Fruit fly (Drosophila melanogaster) whole organism, embryonic: ENCODE data around the gene CG7551.

Experiments
- CG1024 ChIP-seq: fragments of 200-800 bp; sonication (Bioruptor generic); IDR thresholded peaks from 2 replicates; pipeline ENCODE4 v1.3.6; 2022; ENCODE audit warnings: missing biosample characterization, missing genetic modification characterization
- CG11398 ChIP-seq: fragments of 200-800 bp; sonication (Bioruptor generic); optimal IDR thresholded peaks from 2 replicates; lab custom pipeline; 2016; ENCODE audit warnings: missing biosample characterization, missing genetic modification characterization
- CG13123 ChIP-seq: fragments of 200-800 bp; sonication (Bioruptor generic); optimal IDR thresholded peaks from 2 replicates; lab custom pipeline; 2016; ENCODE audit warnings: missing biosample characterization, missing genetic modification characterization
- CG1529 ChIP-seq: fragments of 200-800 bp; sonication (Bioruptor generic); optimal IDR thresholded peaks from 3 replicates; lab custom pipeline; 2018; ENCODE audit warnings: missing biosample characterization, missing genetic modification characterization
- CG17361 ChIP-seq: fragments of 200-800 bp; sonication (Bioruptor generic); IDR thresholded peaks from 3 replicates; pipeline ENCODE4 v1.3.6; 2022; ENCODE audit warnings: missing biosample characterization, missing genetic modification characterization
- CG17802 ChIP-seq: fragments of 200-800 bp; sonication (Bioruptor generic); optimal IDR thresholded peaks from 2 replicates; lab custom pipeline; 2018; ENCODE audit warnings: missing biosample characterization, mild to moderate bottlenecking, missing genetic modification characterization, moderate library complexity
- CG1792 ChIP-seq: fragments of 200-800 bp; sonication (Bioruptor generic); optimal IDR thresholded peaks from 2 replicates; lab custom pipeline; 2016; ENCODE audit warnings: missing biosample characterization, missing genetic modification characterization
- CG30403 ChIP-seq: fragments of 200-800 bp; sonication (Bioruptor generic); optimal IDR thresholded peaks from 3 replicates; lab custom pipeline; 2016; ENCODE audit warnings: missing biosample characterization, missing genetic modification characterization
- CG30431 ChIP-seq: fragments of 200-800 bp; sonication (Bioruptor generic); optimal IDR thresholded peaks from 2 replicates; lab custom pipeline; 2017; ENCODE audit warnings: missing biosample characterization, missing genetic modification characterization
- CG3065 ChIP-seq: fragments of 200-800 bp; sonication (Bioruptor generic); optimal IDR thresholded peaks from 2 replicates; lab custom pipeline; 2016; ENCODE audit warnings: missing biosample characterization, missing genetic modification characterization
- CG33213 ChIP-seq: fragments of 200-800 bp; sonication (Bioruptor generic); optimal IDR thresholded peaks from 3 replicates; lab custom pipeline; 2016; ENCODE audit warnings: missing biosample characterization, missing genetic modification characterization
- CG34224 ChIP-seq: fragments of 200-800 bp; sonication (Bioruptor generic); IDR thresholded peaks from 3 replicates; pipeline ENCODE4 v1.3.6; 2022; ENCODE audit warnings: missing biosample characterization, missing genetic modification characterization; ENCODE audit not compliant: partially characterized antibody
- CG3995 ChIP-seq: fragments of 200-800 bp; sonication (Bioruptor generic); optimal IDR thresholded peaks from 3 replicates; lab custom pipeline; 2016; ENCODE audit warnings: missing biosample characterization, missing genetic modification characterization
- CG4360 ChIP-seq: fragments of 200-800 bp; sonication (Bioruptor generic); IDR thresholded peaks from 2 replicates; pipeline ENCODE4 v1.3.6; 2022; ENCODE audit warnings: missing biosample characterization, missing genetic modification characterization
- CG4854 ChIP-seq: fragments of 200-800 bp; sonication (Bioruptor generic); optimal IDR thresholded peaks from 2 replicates; lab custom pipeline; 2016; ENCODE audit warnings: missing biosample characterization, missing genetic modification characterization, inconsistent platforms
- CG9609 ChIP-seq: fragments of 200-800 bp; sonication (Bioruptor generic); optimal IDR thresholded peaks from 3 replicates; lab custom pipeline; 2016; ENCODE audit warnings: missing biosample characterization, missing genetic modification characterization
- CG9727 ChIP-seq: fragments of 200-800 bp; sonication (Bioruptor generic); optimal IDR thresholded peaks from 3 replicates; lab custom pipeline; 2017; ENCODE audit warnings: missing biosample characterization, mild to moderate bottlenecking, missing genetic modification characterization
- CG9876 ChIP-seq: fragments of 200-800 bp; sonication (Bioruptor generic); optimal IDR thresholded peaks from 2 replicates; lab custom pipeline; 2016; ENCODE audit warnings: missing biosample characterization, missing genetic modification characterization
- CrebB ChIP-seq: fragments of 200-800 bp; sonication (Bioruptor generic); optimal IDR thresholded peaks from 3 replicates; lab custom pipeline; 2018; ENCODE audit warnings: missing biosample characterization, mild to moderate bottlenecking, missing genetic modification characterization
- D19B ChIP-seq: fragments of 200-800 bp; sonication (Bioruptor generic); optimal IDR thresholded peaks from 2 replicates; lab custom pipeline; 2017; ENCODE audit warnings: missing biosample characterization, mild to moderate bottlenecking, missing genetic modification characterization
- Dip3 ChIP-seq: fragments of 200-800 bp; sonication (Bioruptor generic); optimal IDR thresholded peaks from 3 replicates; lab custom pipeline; 2016; ENCODE audit warnings: missing biosample characterization, missing genetic modification characterization
- Fer1 ChIP-seq: fragments of 200-800 bp; sonication (Bioruptor generic); optimal IDR thresholded peaks from 2 replicates; lab custom pipeline; 2017; ENCODE audit warnings: missing biosample characterization, mild to moderate bottlenecking, missing genetic modification characterization
- HHEX ChIP-seq: fragments of 200-800 bp; sonication (Bioruptor generic); optimal IDR thresholded peaks from 3 replicates; lab custom pipeline; 2017; ENCODE audit warnings: missing biosample characterization, mild to moderate bottlenecking, missing genetic modification characterization, missing genetic modification reagents
- Hr78 ChIP-seq, 2 experiments: fragments of 200-800 bp in 1 of 2; fragments of >200 bp in 1 of 2; sonication (Bioruptor generic) in 1 of 2; optimal IDR thresholded peaks; 2 replicates each; lab custom pipeline; 2017 to 2019; ENCODE audit warnings: missing biosample characterization in 2 of 2, missing genetic modification characterization in 2 of 2, mild to moderate bottlenecking in 1 of 2, moderate library complexity in 1 of 2
- MESR4 ChIP-seq: fragments of 200-800 bp; sonication (Bioruptor generic); optimal IDR thresholded peaks from 2 replicates; lab custom pipeline; 2018; ENCODE audit warnings: missing biosample characterization, mild to moderate bottlenecking, missing genetic modification characterization, moderate library complexity
- Med ChIP-seq: fragments of 200-800 bp; sonication (Bioruptor generic); peaks from one replicate; lab custom pipeline; 2016; ENCODE audit warnings: missing biosample characterization, missing genetic modification characterization, mild to moderate bottlenecking, inconsistent platforms, moderate library complexity
- Meics ChIP-seq: fragments of 200-800 bp; sonication (Bioruptor generic); optimal IDR thresholded peaks from 2 replicates; lab custom pipeline; 2017; ENCODE audit warnings: missing biosample characterization, mild to moderate bottlenecking, missing genetic modification characterization
- Mes4 ChIP-seq: fragments of 200-800 bp; sonication (Bioruptor generic); optimal IDR thresholded peaks from 2 replicates; lab custom pipeline; 2016; ENCODE audit warnings: missing biosample characterization, missing genetic modification characterization
- NK7.1 ChIP-seq: fragments of 200-800 bp; sonication (Bioruptor generic); optimal IDR thresholded peaks from 3 replicates; lab custom pipeline; 2016; ENCODE audit warnings: missing biosample characterization, missing genetic modification characterization
- NfI ChIP-seq: fragments of 200-800 bp; sonication (Bioruptor generic); optimal IDR thresholded peaks from 3 replicates; lab custom pipeline; 2018; ENCODE audit warnings: missing biosample characterization, mild to moderate bottlenecking, missing genetic modification characterization, moderate library complexity
- Poxn ChIP-seq: fragments of 200-800 bp; sonication (Bioruptor generic); IDR thresholded peaks from 2 replicates; pipeline ENCODE4 v1.3.6; 2022; ENCODE audit warnings: missing biosample characterization, missing genetic modification characterization
- Sry-δ ChIP-seq: fragments of 200-800 bp; sonication (Bioruptor generic); optimal IDR thresholded peaks from 2 replicates; lab custom pipeline; 2016; ENCODE audit warnings: missing biosample characterization, missing genetic modification characterization
- bbx ChIP-seq: fragments of 200-800 bp; sonication (Bioruptor generic); IDR thresholded peaks from 2 replicates; pipeline ENCODE4 v1.3.6; 2022; ENCODE audit warnings: missing biosample characterization, missing genetic modification characterization; ENCODE audit not compliant: partially characterized antibody
- danr ChIP-seq: fragments of 200-800 bp; sonication (Bioruptor generic); IDR thresholded peaks from 2 replicates; pipeline ENCODE4 v1.3.6; 2022; ENCODE audit warnings: missing biosample characterization, missing genetic modification characterization
- fu2 ChIP-seq: fragments of 200-800 bp; sonication (Bioruptor generic); optimal IDR thresholded peaks from 2 replicates; lab custom pipeline; 2016; ENCODE audit warnings: missing biosample characterization, missing genetic modification characterization
- gsb-n ChIP-seq: fragments of 200-800 bp; sonication (Bioruptor generic); optimal IDR thresholded peaks from 3 replicates; lab custom pipeline; 2018; ENCODE audit warnings: missing biosample characterization, mild to moderate bottlenecking, missing genetic modification characterization
- h ChIP-seq: fragments of >200 bp; optimal IDR thresholded peaks from 2 replicates; lab custom pipeline; 2017
- ham ChIP-seq: fragments of 200-800 bp; sonication (Bioruptor generic); IDR thresholded peaks from 2 replicates; pipeline ENCODE4 v1.3.6; 2022; ENCODE audit warnings: missing biosample characterization, missing genetic modification characterization
- kay ChIP-seq: fragments of 200-800 bp; sonication (Bioruptor generic); optimal IDR thresholded peaks from 2 replicates; lab custom pipeline; 2016; ENCODE audit warnings: missing biosample characterization, missing genetic modification characterization
- lilli ChIP-seq: fragments of 200-800 bp; sonication (Bioruptor generic); optimal IDR thresholded peaks from 3 replicates; lab custom pipeline; 2016; ENCODE audit warnings: missing biosample characterization, missing genetic modification characterization
- nom ChIP-seq: fragments of 200-800 bp; sonication (Bioruptor generic); optimal IDR thresholded peaks from 2 replicates; lab custom pipeline; 2017; ENCODE audit warnings: missing biosample characterization, missing genetic modification characterization, mild to moderate bottlenecking, moderate library complexity, missing genetic modification reagents
- oc ChIP-seq: fragments of 200-800 bp; sonication (Bioruptor generic); optimal IDR thresholded peaks from 2 replicates; lab custom pipeline; 2018; ENCODE audit warnings: missing biosample characterization, mild to moderate bottlenecking, missing genetic modification characterization, moderate library complexity
- phol ChIP-seq: fragments of 200-800 bp; sonication (Bioruptor generic); optimal IDR thresholded peaks from 3 replicates; lab custom pipeline; 2018; ENCODE audit warnings: missing biosample characterization, mild to moderate bottlenecking, missing genetic modification characterization, moderate library complexity
- prd ChIP-seq, 3 experiments: fragments of >200 bp in 2 of 3; fragments of 200-800 bp in 1 of 3; sonication (Bioruptor generic) in 1 of 3; optimal IDR thresholded peaks in 2 of 3; IDR thresholded peaks in 1 of 3; 2 replicates in 2 of 3; 3 replicates in 1 of 3; pipeline versions ENCODE4 v1.3.6 to Lab custom; 2017 to 2022; ENCODE audit warnings: missing biosample characterization in 1 of 3, missing genetic modification characterization in 1 of 3
- rib ChIP-seq: fragments of 200-800 bp; sonication (Bioruptor generic); IDR thresholded peaks from 2 replicates; pipeline ENCODE4 v1.3.6; 2022; ENCODE audit warnings: missing biosample characterization, missing genetic modification characterization
- sim ChIP-seq: fragments of 200-800 bp; sonication (Bioruptor generic); IDR thresholded peaks from 2 replicates; pipeline ENCODE4 v1.3.6; 2022; ENCODE audit warnings: missing biosample characterization, missing genetic modification characterization
- tgo ChIP-seq: fragments of 200-800 bp; sonication (Bioruptor generic); IDR thresholded peaks from 3 replicates; pipeline ENCODE4 v1.3.6; 2022; ENCODE audit warnings: missing biosample characterization, missing genetic modification characterization
- unc-4 ChIP-seq: fragments of 200-800 bp; sonication (Bioruptor generic); IDR thresholded peaks from 2 replicates; pipeline ENCODE4 v1.3.6; 2022; ENCODE audit warnings: missing biosample characterization, missing genetic modification characterization; ENCODE audit not compliant: partially characterized antibody
- zen ChIP-seq: fragments of 200-800 bp; sonication (Bioruptor generic); optimal IDR thresholded peaks from 3 replicates; lab custom pipeline; 2018; ENCODE audit warnings: missing biosample characterization, mild to moderate bottlenecking, missing genetic modification characterization, moderate library complexity
- zf30C ChIP-seq: fragments of 200-800 bp; sonication (Bioruptor generic); optimal IDR thresholded peaks from 3 replicates; lab custom pipeline; 2018; ENCODE audit warnings: missing biosample characterization, mild to moderate bottlenecking, missing genetic modification characterization

Gene CG7551

dm6 chr3L:11491222-11491873, 33.1 kb downstream of the CG7551 start (continued):
- TF ChIP-seq phol (tag; lab: Kevin White, UChicago): peak; percentile 60
- peak; percentile 25 for TF ChIP-seq zen (tag; lab: Kevin White, UChicago)
- TF ChIP-seq CG1529: no peak
- peak; percentile 89 for TF ChIP-seq Med (GFP tag; lab: Kevin White, UChicago)
- peak; percentile 69 for TF ChIP-seq CG30403
- peak; percentile 56; the same call in 2 of the 3 replicates for TF ChIP-seq tgo (GFP tag; lab: Robert Waterston, UW)
- no peak for TF ChIP-seq CG3065 (GFP tag; lab: Kevin White, UChicago)
- no peak for TF ChIP-seq sim (GFP tag; lab: Robert Waterston, UW)
- TF ChIP-seq lilli (GFP tag; lab: Kevin White, UChicago): peak; percentile 56
- TF ChIP-seq Dip3: peak; percentile 60
- TF ChIP-seq h (lab: Kevin White, UChicago): no peak
- TF ChIP-seq Poxn (GFP tag; lab: Robert Waterston, UW): no peak
- peak; percentile 8 for TF ChIP-seq CG13123
- no peak for TF ChIP-seq prd (optimal IDR thresholded peaks at IDR 0.05; lab: Kevin White, UChicago)
- TF ChIP-seq prd (GFP tag; IDR thresholded peaks at IDR 0.05; lab: Robert Waterston, UW): peak; percentile 85
- peak; percentile 37 for TF ChIP-seq gsb-n
- TF ChIP-seq CG17361 (GFP tag; lab: Robert Waterston, UW): peak; percentile 33; the same call in 1 of the 3 replicates
- TF ChIP-seq CG3995: peak; percentile 11
- no peak for TF ChIP-seq CG4854 (GFP tag; lab: Kevin White, UChicago)
- no peak for TF ChIP-seq ham (GFP tag; lab: Robert Waterston, UW)
- TF ChIP-seq CG1024 (GFP tag; lab: Robert Waterston, UW): no peak
- peak; percentile 62 for TF ChIP-seq Fer1 (GFP tag; lab: Kevin White, UChicago)
- peak; percentile 40 for TF ChIP-seq CG9609 (GFP tag; lab: Kevin White, UChicago)
- no peak for TF ChIP-seq MESR4 (GFP tag; lab: Kevin White, UChicago)
- peak; percentile 5 for TF ChIP-seq nom (GFP tag; lab: Kevin White, UChicago)
- peak; percentile 27 for TF ChIP-seq CrebB (tag; lab: Kevin White, UChicago)
- TF ChIP-seq D19B (GFP tag; lab: Kevin White, UChicago): peak; percentile 51
- TF ChIP-seq CG30431: no peak
- peak; percentile 21 for TF ChIP-seq oc (tag; lab: Kevin White, UChicago)
- TF ChIP-seq NfI (GFP tag; lab: Kevin White, UChicago): peak; percentile 67
- no peak for TF ChIP-seq zf30C
- TF ChIP-seq kay: no peak
- no peak for TF ChIP-seq NK7.1 (GFP tag; lab: Kevin White, UChicago)
- TF ChIP-seq HHEX (GFP tag; lab: Kevin White, UChicago): peak; percentile 48
- TF ChIP-seq bbx (GFP tag; lab: Robert Waterston, UW): no peak
- no peak for TF ChIP-seq CG4360 (GFP tag; lab: Robert Waterston, UW)
- TF ChIP-seq CG1792 (GFP tag; lab: Kevin White, UChicago): peak; percentile 17
- TF ChIP-seq Sry-δ (GFP tag; lab: Kevin White, UChicago): peak; percentile 25
- TF ChIP-seq rib (GFP tag; lab: Robert Waterston, UW): no peak
- no peak for TF ChIP-seq CG9876
- peak; percentile 1 for TF ChIP-seq CG33213 (GFP tag; lab: Kevin White, UChicago)
- peak; percentile 75 for TF ChIP-seq Meics (GFP tag; lab: Kevin White, UChicago)
- peak; percentile 58; the same call in 1 of the 2 replicates for TF ChIP-seq danr (GFP tag; lab: Robert Waterston, UW)
- TF ChIP-seq unc-4: no peak
- peak; percentile 20 for TF ChIP-seq CG9727
- TF ChIP-seq Mes4 (GFP tag; lab: Kevin White, UChicago): no peak
- no peak for TF ChIP-seq fu2
- TF ChIP-seq CG17802 (tag; lab: Kevin White, UChicago): no peak
- TF ChIP-seq CG34224 (GFP tag; lab: Robert Waterston, UW): no peak
- peak in 1 of 2 experiments; percentile 13 for TF ChIP-seq Hr78 (GFP tag; optimal IDR thresholded peaks at IDR 0.05; lab: Kevin White, UChicago)
- no peak for TF ChIP-seq CG11398 (GFP tag; lab: Kevin White, UChicago)
